Worm (Caenorhabditis elegans): ENCODE measurements around the gene scl-24.

The scl-24 gene

DNA sequence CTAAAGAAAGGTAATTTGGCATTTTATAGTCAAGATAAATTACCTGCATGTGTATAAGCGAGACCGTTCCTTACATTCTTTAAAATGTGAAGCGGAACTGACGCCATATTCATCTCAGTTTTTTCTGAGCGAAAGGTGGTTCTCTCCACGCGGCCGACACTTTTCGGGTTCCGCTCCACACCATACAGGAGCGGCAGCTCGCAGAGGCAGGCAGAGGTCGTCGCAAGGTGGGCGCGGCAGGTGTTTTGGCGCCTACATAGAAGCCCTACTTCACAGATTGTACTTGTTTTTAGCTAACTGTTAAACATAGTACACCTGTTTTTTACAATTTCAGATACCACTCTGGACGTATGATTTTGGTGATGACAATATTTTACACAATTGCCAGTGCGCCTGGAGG lies 18.3 kb upstream of the scl-24 start:
- TF ChIP-seq nhr-11 (tag; optimal IDR thresholded peaks at IDR 0.05) (no peak), ceh-16 (tag; optimal IDR thresholded peaks at IDR 0.05) (no peak)

DNA sequence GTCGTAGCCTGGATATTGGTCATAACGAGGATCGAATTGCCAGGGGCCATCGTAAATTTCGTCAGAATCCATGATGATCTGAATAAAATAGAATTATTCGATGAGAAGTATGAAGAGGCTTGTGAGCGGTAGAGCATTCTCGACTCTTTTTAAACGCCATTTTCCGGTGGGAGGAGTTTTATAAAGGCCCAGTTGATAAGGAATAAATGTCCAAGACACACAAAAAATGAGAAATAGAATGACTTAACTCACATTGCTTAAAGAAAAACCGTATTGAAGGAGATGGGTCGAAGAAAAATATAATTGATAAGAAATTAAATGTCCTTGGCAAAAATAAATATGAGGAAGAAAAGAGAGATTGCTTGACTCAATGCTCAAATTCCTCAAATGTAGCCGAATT lies 17.0 kb upstream of the scl-24 start, which contains the start of gene F20E11.17:
Gene F20E11.17 (minus strand): TSS at position 101 of the 400 bp plus-strand sequence.
- TF ChIP-seq ceh-16 (tag; optimal IDR thresholded peaks at IDR 0.05), result no peak
- TF ChIP-seq gmeb-1 (tag; optimal IDR thresholded peaks at IDR 0.05), result no peak
- TF ChIP-seq ztf-1 (GFP tag; conservative IDR thresholded peaks at IDR 0.05), result no peak
- no peak for TF ChIP-seq alr-1 (tag; optimal IDR thresholded peaks at IDR 0.05)

- TF ChIP-seq lin-39 (tag; optimal IDR thresholded peaks at IDR 0.05), result no peak
- TF ChIP-seq nhr-237 (tag; optimal IDR thresholded peaks at IDR 0.05), result no peak
- no peak for TF ChIP-seq sma-3 (GFP tag; optimal IDR thresholded peaks at IDR 0.05)
- no peak for TF ChIP-seq egl-27 (tag; optimal IDR thresholded peaks at IDR 0.05)
- TF ChIP-seq fos-1 (tag; optimal IDR thresholded peaks at IDR 0.05), result no peak
- TF ChIP-seq ama-1 (optimal IDR thresholded peaks at IDR 0.05), result no peak
- no peak for TF ChIP-seq F13H6.1 (tag; optimal IDR thresholded peaks at IDR 0.05)
- no peak for TF ChIP-seq ztf-4 (tag; optimal IDR thresholded peaks at IDR 0.05)
- no peak for TF ChIP-seq zag-1 (tag; optimal IDR thresholded peaks at IDR 0.05)
- TF ChIP-seq ceh-16 (tag; optimal IDR thresholded peaks at IDR 0.05), result no peak
- no peak for TF ChIP-seq unc-39 (tag; optimal IDR thresholded peaks at IDR 0.05)
Observed at ce11 chrV:17471564-17471963, 14.6 kb upstream of the scl-24 start, which contains the start of gene srh-235. Gene srh-235 (minus strand): TSS chrV:17471664.

ce11 chrV:17473699-17474098 lies 12.4 kb upstream of the scl-24 start, which contains the start of gene srh-123:
Gene srh-123 (plus strand): TSS chrV:17473999.
- no peak for TF ChIP-seq lin-39 (tag; optimal IDR thresholded peaks at IDR 0.05)
- TF ChIP-seq blmp-1 (tag; optimal IDR thresholded peaks at IDR 0.05; ENCODE audit: insufficient read depth), result no peak
- TF ChIP-seq ceh-16 (tag; optimal IDR thresholded peaks at IDR 0.05), result no peak
- no peak for TF ChIP-seq alr-1 (tag; optimal IDR thresholded peaks at IDR 0.05)
- no peak for TF ChIP-seq F13H6.1 (tag; optimal IDR thresholded peaks at IDR 0.05)
- no peak for TF ChIP-seq nhr-237 (tag; optimal IDR thresholded peaks at IDR 0.05)
- TF ChIP-seq snpc-4 (tag; optimal IDR thresholded peaks at IDR 0.05), result no peak

DNA sequence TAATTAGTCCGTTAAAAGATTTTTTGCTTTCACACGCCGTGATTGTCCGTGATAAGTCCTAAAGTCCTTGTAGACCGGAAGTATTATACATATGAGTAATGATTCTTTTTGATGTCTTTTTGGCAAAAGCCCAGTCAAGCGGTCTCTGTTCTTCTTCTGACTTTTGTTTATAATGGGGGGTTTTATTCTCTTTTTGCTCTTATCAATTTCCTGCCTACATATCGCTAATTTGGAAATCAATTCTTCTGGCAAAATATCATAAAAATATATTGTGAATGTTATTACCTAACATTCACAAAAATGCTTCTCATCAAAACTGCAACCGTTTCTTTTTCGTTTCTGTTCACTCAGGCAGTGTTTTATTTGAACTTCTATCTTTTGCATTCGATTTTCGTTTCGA lies 9.6 kb upstream of the scl-24 start, which contains the start of gene srbc-61:
Gene srbc-61 (plus strand): TSS at position 301 of the 400 bp plus-strand sequence.
- TF ChIP-seq skn-1 (tag; optimal IDR thresholded peaks at IDR 0.05) (no peak), nhr-129 (tag; optimal IDR thresholded peaks at IDR 0.05) (no peak), mab-5 (tag; optimal IDR thresholded peaks at IDR 0.05) (no peak), crh-2 (tag; optimal IDR thresholded peaks at IDR 0.05) (no peak), elt-1 (tag; optimal IDR thresholded peaks at IDR 0.05) (no peak), aly-2 (tag; optimal IDR thresholded peaks at IDR 0.05) (no peak), sem-4 (tag; optimal IDR thresholded peaks at IDR 0.05) (no peak), nhr-25 (tag; optimal IDR thresholded peaks at IDR 0.05) (no peak), egl-27 (tag; optimal IDR thresholded peaks at IDR 0.05) (no peak), nhr-11 (tag; optimal IDR thresholded peaks at IDR 0.05) (no peak), mdl-1 (tag; optimal IDR thresholded peaks at IDR 0.05) (no peak), mbf-1 (tag; optimal IDR thresholded peaks at IDR 0.05) (no peak), dmd-4 (tag; optimal IDR thresholded peaks at IDR 0.05) (no peak), peb-1 (tag; optimal IDR thresholded peaks at IDR 0.05) (no peak), elt-3 (tag; optimal IDR thresholded peaks at IDR 0.05) (no peak), sma-3 (GFP tag; optimal IDR thresholded peaks at IDR 0.05) (no peak), unc-39 (tag; optimal IDR thresholded peaks at IDR 0.05) (no peak), ztf-4 (tag; optimal IDR thresholded peaks at IDR 0.05) (no peak)

- TF ChIP-seq nhr-129 (tag; optimal IDR thresholded peaks at IDR 0.05) (no peak), alr-1 (tag; optimal IDR thresholded peaks at IDR 0.05) (no peak), ztf-11 (tag; optimal IDR thresholded peaks at IDR 0.05) (no peak), lin-11 (tag; optimal IDR thresholded peaks at IDR 0.05) (no peak), lin-13 (GFP tag; optimal IDR thresholded peaks at IDR 0.05) (no peak), aly-2 (tag; optimal IDR thresholded peaks at IDR 0.05) (no peak), elt-3 (tag; optimal IDR thresholded peaks at IDR 0.05) (no peak), fos-1 (tag; optimal IDR thresholded peaks at IDR 0.05) (no peak), unc-55 (GFP tag; optimal IDR thresholded peaks at IDR 0.05) (no peak)
Observed at ce11 chrV:17485078-17485477, 1.1 kb upstream of the scl-24 start, which contains the start of gene srh-111. Gene srh-111 (minus strand): TSS chrV:17485178.
